Worm (Caenorhabditis elegans) whole organism, early embryonic: ENCODE results near the gene C52A11.3.

Experiments used
- aly-1 ChIP-seq: sonication (generic microtip); optimal IDR thresholded peaks from 2 replicates; lab custom pipeline; 2016; ENCODE audit warnings: missing genetic modification characterization, missing compliant biosample characterization
- ama-1 ChIP-seq: fragments of 150-350 bp; optimal IDR thresholded peaks from 2 replicates; lab custom pipeline; 2014
- ceh-13 ChIP-seq: fragments of 200-800 bp; sonication (Bioruptor generic); optimal IDR thresholded peaks from 2 replicates; lab custom pipeline; 2018; ENCODE audit warnings: mild to moderate bottlenecking, missing genetic modification characterization, missing compliant biosample characterization
- ceh-36 ChIP-seq: sonication (generic microtip); optimal IDR thresholded peaks from 2 replicates; lab custom pipeline; 2016; ENCODE audit warnings: missing genetic modification characterization, inconsistent platforms, missing compliant biosample characterization
- ets-7 ChIP-seq: sonication (generic microtip); optimal IDR thresholded peaks from 2 replicates; lab custom pipeline; 2016; ENCODE audit warnings: missing genotype, missing genetic modification characterization, missing compliant biosample characterization
- flt-1 ChIP-seq: fragments of 200-800 bp; sonication (Bioruptor generic); IDR thresholded peaks from 2 replicates; pipeline ENCODE4 v1.3.6; 2022; ENCODE audit warnings: missing genetic modification characterization, missing compliant biosample characterization
- hmbx-1 ChIP-seq: sonication (generic microtip); optimal IDR thresholded peaks from 2 replicates; lab custom pipeline; 2016; ENCODE audit warnings: mild to moderate bottlenecking, missing genetic modification characterization, missing compliant biosample characterization
- hnd-1 ChIP-seq: sonication (generic microtip); optimal IDR thresholded peaks from 2 replicates; lab custom pipeline; 2016; ENCODE audit warnings: missing genetic modification characterization, missing compliant biosample characterization
- scrt-1 ChIP-seq: fragments of 200-800 bp; sonication (Bioruptor generic); IDR thresholded peaks from 2 replicates; pipeline ENCODE4 v1.3.6; 2022; ENCODE audit warnings: missing genetic modification characterization, missing compliant biosample characterization
- sea-1 ChIP-seq: fragments of 200-800 bp; sonication (Bioruptor generic); conservative IDR thresholded peaks from 2 replicates; pipeline ENCODE4 v1.3.6; 2022; ENCODE audit warnings: missing genetic modification characterization, missing compliant biosample characterization
- tbx-37 ChIP-seq: fragments of 200-800 bp; sonication (Bioruptor generic); conservative IDR thresholded peaks from 2 replicates; pipeline ENCODE4 v1.3.6; 2022; ENCODE audit warnings: missing genetic modification reagents, missing genetic modification characterization, missing compliant biosample characterization
- tra-4 ChIP-seq: sonication (generic microtip); optimal IDR thresholded peaks from 2 replicates; lab custom pipeline; 2017; ENCODE audit warnings: missing genetic modification characterization, missing compliant biosample characterization

DNA sequence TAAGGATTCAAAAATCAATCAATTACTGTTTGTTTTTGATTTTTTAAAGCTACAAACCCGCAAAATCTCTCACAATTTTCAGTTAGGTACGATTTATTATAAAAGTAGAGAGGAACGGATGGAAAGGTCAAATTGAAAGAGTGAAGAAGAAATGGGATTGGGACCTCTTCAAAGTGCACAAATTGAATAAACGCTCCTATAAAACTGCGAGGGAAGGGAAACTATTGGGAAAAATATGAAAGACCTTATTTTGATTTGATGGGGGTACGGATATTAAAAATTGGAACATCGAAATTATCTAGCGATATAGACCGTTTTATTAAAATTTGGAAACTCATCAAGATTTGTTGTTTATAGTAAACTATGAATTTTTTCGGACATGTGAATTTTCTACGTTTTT lies 29.6 kb downstream of the C52A11.3 start:
- TF ChIP-seq tbx-37 (GFP tag; lab: Robert Waterston, UW) (no peak), ceh-36 (tag; lab: Kevin White, UChicago) (no peak), ceh-13 (GFP tag; lab: Kevin White, UChicago) (no peak), flt-1 (GFP tag; lab: Robert Waterston, UW) (no peak), ets-7 (tag; lab: Kevin White, UChicago) (no peak), hnd-1 (no peak), hmbx-1 (tag; lab: Kevin White, UChicago) (no peak), ama-1 (lab: Kevin White, UChicago) (no peak), tra-4 (tag; lab: Kevin White, UChicago) (no peak), aly-1 (tag; lab: Kevin White, UChicago) (no peak), sea-1 (GFP tag; lab: Robert Waterston, UW) (no peak), scrt-1 (GFP tag; lab: Robert Waterston, UW) (no peak)
